5 fruit fly cellular contexts compared by ENCODE assay signal in genomic region chr3R:29199807-29200693, dm6.
TF ChIP-seq lines count a peak whose summit lies in the region.

Gene CG11899 (plus strand): TSS chr3R:29200454.

TF ChIP-seq in whole organism, adult, 20 proteins besides CTCF, POLR2A, EP300 and RAD21 (continued from another document):
- TF ChIP-seq Clk (GFP tag; optimal IDR thresholded peaks at IDR 0.05; lab: Kevin White, UChicago) (peak; percentile 75), CG5204 (GFP tag; optimal IDR thresholded peaks at IDR 0.05; lab: Kevin White, UChicago) (peak; percentile 43), CG7101 (tag; optimal IDR thresholded peaks at IDR 0.05; lab: Kevin White, UChicago) (peak; percentile 53)

TF ChIP-seq in whole organism, embryonic, 481 proteins besides CTCF, POLR2A, EP300 and RAD21 (continued from another document and continues in another):
- TF ChIP-seq CG10654 (GFP tag; optimal IDR thresholded peaks at IDR 0.05; lab: Kevin White, UChicago) (no peak), CG34224 (GFP tag; IDR thresholded peaks at IDR 0.05; lab: Robert Waterston, UW; ENCODE audit: partially characterized antibody) (no peak), lov (optimal IDR thresholded peaks at IDR 0.05; lab: Kevin White, UChicago) (no peak), lov (GFP tag; IDR thresholded peaks at IDR 0.05; lab: Robert Waterston, UW) (no peak), fd3F (GFP tag; optimal IDR thresholded peaks at IDR 0.05; lab: Kevin White, UChicago) (no peak), ranshi (GFP tag; IDR thresholded peaks at IDR 0.05; lab: Robert Waterston, UW) (no peak), knrl (GFP tag; IDR thresholded peaks at IDR 0.05; lab: Robert Waterston, UW; ENCODE audit: partially characterized antibody) (no peak), HmgD (GFP tag; optimal IDR thresholded peaks at IDR 0.05; lab: Kevin White, UChicago) (no peak), BEAF-32 (GFP tag; optimal IDR thresholded peaks at IDR 0.05; lab: Kevin White, UChicago) (no peak), CG32767 (GFP tag; IDR thresholded peaks at IDR 0.05; lab: Robert Waterston, UW) (no peak), NC2β (GFP tag; optimal IDR thresholded peaks at IDR 0.05; lab: Kevin White, UChicago) (no peak), Dbx (GFP tag; IDR thresholded peaks at IDR 0.05; lab: Robert Waterston, UW) (peak; percentile 45; the same call in 1 of the 3 replicates), Lhr (GFP tag; optimal IDR thresholded peaks at IDR 0.05; lab: Kevin White, UChicago) (no peak), CG7556 (GFP tag; optimal IDR thresholded peaks at IDR 0.05; lab: Kevin White, UChicago) (no peak), Rx (GFP tag; IDR thresholded peaks at IDR 0.05; lab: Robert Waterston, UW) (no peak), Bteb2 (GFP tag; optimal IDR thresholded peaks at IDR 0.05; lab: Kevin White, UChicago) (no peak), CG13424 (tag; optimal IDR thresholded peaks at IDR 0.05; lab: Kevin White, UChicago) (no peak), CG14667 (GFP tag; IDR thresholded peaks at IDR 0.05; lab: Robert Waterston, UW) (no peak), CG15514 (GFP tag; optimal IDR thresholded peaks at IDR 0.05; lab: Kevin White, UChicago) (no peak), Myb (GFP tag; optimal IDR thresholded peaks at IDR 0.05; lab: Kevin White, UChicago) (no peak), mam (GFP tag; optimal IDR thresholded peaks at IDR 0.05; lab: Kevin White, UChicago) (peak; percentile 7), ara (GFP tag; IDR thresholded peaks at IDR 0.05; lab: Robert Waterston, UW) (peak; percentile 40; the same call in 1 of the 2 replicates), sd (tag; optimal IDR thresholded peaks at IDR 0.05; lab: Kevin White, UChicago) (no peak), Blimp-1 (GFP tag; optimal IDR thresholded peaks at IDR 0.05; lab: Kevin White, UChicago) (no peak), CG14710 (tag; optimal IDR thresholded peaks at IDR 0.05; lab: Kevin White, UChicago) (no peak), NFAT (GFP tag; IDR thresholded peaks at IDR 0.05; lab: Robert Waterston, UW) (0 out of 2 replicates have a peak, but pooled peaks have one; percentile 23), pb (GFP tag; optimal IDR thresholded peaks at IDR 0.05; lab: Kevin White, UChicago) (no peak), Dll (GFP tag; IDR thresholded peaks at IDR 0.05; lab: Robert Waterston, UW; ENCODE audit: partially characterized antibody) (no peak), pum (GFP tag; optimal IDR thresholded peaks at IDR 0.05; lab: Kevin White, UChicago) (no peak), gt (GFP tag; IDR thresholded peaks at IDR 0.05; lab: Robert Waterston, UW) (no peak), scrt (GFP tag; optimal IDR thresholded peaks at IDR 0.05; lab: Kevin White, UChicago) (no peak), bab2 (GFP tag; optimal IDR thresholded peaks at IDR 0.05; lab: Kevin White, UChicago) (peak; percentile 7), Drgx (GFP tag; IDR thresholded peaks at IDR 0.05; lab: Robert Waterston, UW) (peak; percentile 75)

TF ChIP-seq in whole organism, prepupa, 60 proteins besides CTCF, POLR2A, EP300 and RAD21 (continued from another document and continues in another):
- TF ChIP-seq CG31627 (GFP tag; optimal IDR thresholded peaks at IDR 0.05; lab: Kevin White, UChicago): peak; percentile 74
- peak; percentile 39 for TF ChIP-seq CG11762 (GFP tag; optimal IDR thresholded peaks at IDR 0.05; lab: Kevin White, UChicago; ENCODE audit: insufficient read depth)
- TF ChIP-seq Smox (GFP tag; optimal IDR thresholded peaks at IDR 0.05; lab: Kevin White, UChicago): peak; percentile 74
- peak; percentile 64 for TF ChIP-seq acj6 (GFP tag; optimal IDR thresholded peaks at IDR 0.05; lab: Kevin White, UChicago)
- TF ChIP-seq cyc (GFP tag; optimal IDR thresholded peaks at IDR 0.05; lab: Kevin White, UChicago): peak; percentile 90
- TF ChIP-seq salr (GFP tag; optimal IDR thresholded peaks at IDR 0.05; lab: Kevin White, UChicago): peak in 1 of 2 experiments; percentile 48
- TF ChIP-seq Hr4 (GFP tag; optimal IDR thresholded peaks at IDR 0.05; lab: Kevin White, UChicago): peak; percentile 65
- TF ChIP-seq spab (GFP tag; optimal IDR thresholded peaks at IDR 0.05; lab: Kevin White, UChicago): peak; percentile 68
- TF ChIP-seq CG9139 (GFP tag; optimal IDR thresholded peaks at IDR 0.05; lab: Kevin White, UChicago): peak; percentile 59
- TF ChIP-seq achi (GFP tag; optimal IDR thresholded peaks at IDR 0.05; lab: Kevin White, UChicago): peak; percentile 60
- TF ChIP-seq CG3919 (GFP tag; optimal IDR thresholded peaks at IDR 0.05; lab: Kevin White, UChicago): peak; percentile 94
- peak; percentile 95 for TF ChIP-seq CG6163 (GFP tag; IDR thresholded peaks at IDR 0.05; lab: Robert Waterston, UW)
- peak; percentile 56 for TF ChIP-seq CG3032 (tag; optimal IDR thresholded peaks at IDR 0.05; lab: Kevin White, UChicago)
- TF ChIP-seq fkh (GFP tag; optimal IDR thresholded peaks at IDR 0.05; lab: Kevin White, UChicago): peak; percentile 39
- TF ChIP-seq ss (GFP tag; optimal IDR thresholded peaks at IDR 0.05; lab: Kevin White, UChicago): peak; percentile 75 to 89
- TF ChIP-seq vri (GFP tag; optimal IDR thresholded peaks at IDR 0.05; lab: Kevin White, UChicago): peak; percentile 82
- TF ChIP-seq CG8632 (GFP tag; optimal IDR thresholded peaks at IDR 0.05; lab: Kevin White, UChicago): peak; percentile 55
- TF ChIP-seq CG32006 (GFP tag; optimal IDR thresholded peaks at IDR 0.05; lab: Kevin White, UChicago): peak; percentile 70
- TF ChIP-seq CG10669 (GFP tag; optimal IDR thresholded peaks at IDR 0.05; lab: Kevin White, UChicago): peak; percentile 64
- peak; percentile 61 for TF ChIP-seq CG6276 (GFP tag; optimal IDR thresholded peaks at IDR 0.05; lab: Kevin White, UChicago)
- peak; percentile 93 for TF ChIP-seq CG1621 (tag; optimal IDR thresholded peaks at IDR 0.05; lab: Kevin White, UChicago)
- peak; percentile 85 for TF ChIP-seq esn (GFP tag; optimal IDR thresholded peaks at IDR 0.05; lab: Kevin White, UChicago)
- peak; percentile 66 for TF ChIP-seq Hr39 (GFP tag; optimal IDR thresholded peaks at IDR 0.05; lab: Kevin White, UChicago)
- TF ChIP-seq Sox102F (GFP tag; optimal IDR thresholded peaks at IDR 0.05; lab: Kevin White, UChicago): peak; percentile 83
- peak; percentile 47 for TF ChIP-seq CG16779 (tag; optimal IDR thresholded peaks at IDR 0.05; lab: Kevin White, UChicago)
- peak; percentile 38 for TF ChIP-seq Gug (GFP tag; IDR thresholded peaks at IDR 0.05; lab: Robert Waterston, UW)
- peak; percentile 99 for TF ChIP-seq CG11902 (GFP tag; optimal IDR thresholded peaks at IDR 0.05; lab: Kevin White, UChicago)
- peak; percentile 94 for TF ChIP-seq Eip93F (GFP tag; optimal IDR thresholded peaks at IDR 0.05; lab: Kevin White, UChicago)
- TF ChIP-seq CG6792 (GFP tag; optimal IDR thresholded peaks at IDR 0.05; lab: Kevin White, UChicago): peak; percentile 77
- peak; percentile 54 for TF ChIP-seq CG8319 (GFP tag; optimal IDR thresholded peaks at IDR 0.05; lab: Kevin White, UChicago)
- TF ChIP-seq Blimp-1 (GFP tag; optimal IDR thresholded peaks at IDR 0.05; lab: Kevin White, UChicago): peak; percentile 58
- peak; percentile 83 for TF ChIP-seq topi (GFP tag; optimal IDR thresholded peaks at IDR 0.05; lab: Kevin White, UChicago)
- peak; percentile 76 for TF ChIP-seq pdm3 (GFP tag; optimal IDR thresholded peaks at IDR 0.05; lab: Kevin White, UChicago)

TF ChIP-seq in whole organism, pupa, 21 proteins besides CTCF, POLR2A, EP300 and RAD21 (continued from another document):
- peak; percentile 68 for TF ChIP-seq CG12605 (GFP tag; IDR thresholded peaks at IDR 0.05; lab: Robert Waterston, UW)

TF ChIP-seq in whole organism, wandering third instar larva, 38 proteins besides CTCF, POLR2A, EP300 and RAD21 (continued from another document):
- TF ChIP-seq Myc (optimal IDR thresholded peaks at IDR 0.05; lab: Kevin White, UChicago): no peak
- peak; percentile 91 for TF ChIP-seq fru (GFP tag; optimal IDR thresholded peaks at IDR 0.05; lab: Kevin White, UChicago)
- TF ChIP-seq pan (optimal IDR thresholded peaks at IDR 0.05; lab: Kevin White, UChicago): no peak
- TF ChIP-seq sage (GFP tag; optimal IDR thresholded peaks at IDR 0.05; lab: Kevin White, UChicago): peak; percentile 90
- TF ChIP-seq Sp1 (GFP tag; optimal IDR thresholded peaks at IDR 0.05; lab: Kevin White, UChicago): peak; percentile 69
- peak; percentile 82 for TF ChIP-seq rgr (GFP tag; optimal IDR thresholded peaks at IDR 0.05; lab: Kevin White, UChicago)
- TF ChIP-seq N (GFP tag; optimal IDR thresholded peaks at IDR 0.05; lab: Kevin White, UChicago): no peak
- TF ChIP-seq jim (GFP tag; optimal IDR thresholded peaks at IDR 0.05; lab: Kevin White, UChicago): peak; percentile 69
- TF ChIP-seq Mio (GFP tag; optimal IDR thresholded peaks at IDR 0.05; lab: Kevin White, UChicago): no peak
- peak; percentile 94 for TF ChIP-seq br (GFP tag; optimal IDR thresholded peaks at IDR 0.05; lab: Kevin White, UChicago)
- no peak for TF ChIP-seq Hr78 (GFP tag; optimal IDR thresholded peaks at IDR 0.05; lab: Kevin White, UChicago)
- peak; percentile 43 for TF ChIP-seq GATAd (GFP tag; optimal IDR thresholded peaks at IDR 0.05; lab: Kevin White, UChicago)
- TF ChIP-seq woc (GFP tag; optimal IDR thresholded peaks at IDR 0.05; lab: Kevin White, UChicago): peak; percentile 97
- TF ChIP-seq Rel (GFP tag; optimal IDR thresholded peaks at IDR 0.05; lab: Kevin White, UChicago): peak; percentile 85
- peak; percentile 86 for TF ChIP-seq Rel (tag; optimal IDR thresholded peaks at IDR 0.05; lab: Kevin White, UChicago)
- peak; percentile 31 to 97 for TF ChIP-seq foxo (GFP tag; optimal IDR thresholded peaks at IDR 0.05; lab: Kevin White, UChicago)
- TF ChIP-seq HLH106 (tag; optimal IDR thresholded peaks at IDR 0.05; lab: Kevin White, UChicago): peak; percentile 82
- peak; percentile 89 for TF ChIP-seq Jra (GFP tag; optimal IDR thresholded peaks at IDR 0.05; lab: Kevin White, UChicago)
- TF ChIP-seq CrebA (GFP tag; optimal IDR thresholded peaks at IDR 0.05; lab: Kevin White, UChicago; ENCODE audit: borderline replicate concordance): no peak
